Fruit fly (Drosophila melanogaster) Kc167 (cell line): ENCODE data around the gene Nfs1.

Source experiments
- Myc ChIP-seq: fragments of >200 bp; optimal IDR thresholded peaks from 2 replicates; lab custom pipeline; 2017; ENCODE audit warnings: missing external identifiers
- insv ChIP-seq: fragments of >200 bp; optimal IDR thresholded peaks from 3 replicates; lab custom pipeline; 2018; ENCODE audit warnings: missing external identifiers
- psq ChIP-seq: fragments of >200 bp; optimal IDR thresholded peaks from 2 replicates; lab custom pipeline; 2017; ENCODE audit warnings: missing external identifiers

dm6 chr2L:12004211-12004979, 4.9 kb downstream of the Nfs1 start:
- TF ChIP-seq psq (lab: Kevin White, UChicago) (no peak), insv (lab: Kevin White, UChicago) (no peak), Myc (lab: Kevin White, UChicago) (no peak)
